Worm (Caenorhabditis elegans): Measurements from ENCODE around the gene C01B10.9.

DNA sequence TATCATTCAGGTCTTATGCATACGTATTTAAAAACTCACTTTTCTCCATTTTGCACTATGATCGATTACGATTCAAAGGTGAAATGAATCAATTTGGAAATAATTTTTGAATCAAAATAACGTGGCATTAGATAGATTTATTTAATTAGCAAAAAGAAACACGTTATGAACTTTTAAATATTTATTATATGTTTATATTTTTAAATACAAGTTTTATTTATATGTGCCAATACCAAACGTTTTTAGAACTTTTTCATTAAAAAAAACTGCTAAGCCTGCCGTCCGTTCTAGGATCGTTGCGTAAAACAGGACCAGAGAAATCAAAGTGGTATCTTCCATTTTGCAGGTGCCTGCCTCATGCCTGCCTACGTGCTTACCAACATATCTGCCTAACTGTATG lies 34.7 kb upstream of the C01B10.9 start, which contains the start of gene F38A5.6:
- no peak for TF ChIP-seq dve-1 (tag; optimal IDR thresholded peaks at IDR 0.05)
- no peak for TF ChIP-seq ref-2 (tag; optimal IDR thresholded peaks at IDR 0.05)
- TF ChIP-seq elt-2 (tag; optimal IDR thresholded peaks at IDR 0.05): no peak
- no peak for TF ChIP-seq ceh-18 (tag; optimal IDR thresholded peaks at IDR 0.05)

Data from whole organism, late embryonic.